Fruit fly (Drosophila melanogaster): Measurements from ENCODE around the gene futsch.

dm6 chrX:1410312-1410711, 1.4 kb downstream of the futsch start:
- TF ChIP-seq CG8478 (optimal IDR thresholded peaks at IDR 0.05), result no peak
- no peak for TF ChIP-seq psq (optimal IDR thresholded peaks at IDR 0.05)
- no peak for TF ChIP-seq Dll (optimal IDR thresholded peaks at IDR 0.05)
- TF ChIP-seq EcR (GFP tag; optimal IDR thresholded peaks at IDR 0.05), result no peak
- TF ChIP-seq usp (GFP tag; optimal IDR thresholded peaks at IDR 0.05), result no peak
